Fruit fly (Drosophila melanogaster) ovary, adult (tissue): Measurements from ENCODE around the gene ergic53.

Experiments used
- CG17801 ChIP-seq: fragments of 200-800 bp; optimal IDR thresholded peaks from 2 replicates; lab custom pipeline; 2019; ENCODE audit warnings: missing biosample characterization, mild to moderate bottlenecking, missing genetic modification characterization, moderate library complexity; ENCODE audit not compliant: partially characterized antibody

Gene ergic53

dm6 chr3L:8560637-8561036 is 25.9 kb downstream of the ergic53 start:
- no peak for TF ChIP-seq CG17801 (GFP tag; lab: Kevin White, UChicago)

DNA sequence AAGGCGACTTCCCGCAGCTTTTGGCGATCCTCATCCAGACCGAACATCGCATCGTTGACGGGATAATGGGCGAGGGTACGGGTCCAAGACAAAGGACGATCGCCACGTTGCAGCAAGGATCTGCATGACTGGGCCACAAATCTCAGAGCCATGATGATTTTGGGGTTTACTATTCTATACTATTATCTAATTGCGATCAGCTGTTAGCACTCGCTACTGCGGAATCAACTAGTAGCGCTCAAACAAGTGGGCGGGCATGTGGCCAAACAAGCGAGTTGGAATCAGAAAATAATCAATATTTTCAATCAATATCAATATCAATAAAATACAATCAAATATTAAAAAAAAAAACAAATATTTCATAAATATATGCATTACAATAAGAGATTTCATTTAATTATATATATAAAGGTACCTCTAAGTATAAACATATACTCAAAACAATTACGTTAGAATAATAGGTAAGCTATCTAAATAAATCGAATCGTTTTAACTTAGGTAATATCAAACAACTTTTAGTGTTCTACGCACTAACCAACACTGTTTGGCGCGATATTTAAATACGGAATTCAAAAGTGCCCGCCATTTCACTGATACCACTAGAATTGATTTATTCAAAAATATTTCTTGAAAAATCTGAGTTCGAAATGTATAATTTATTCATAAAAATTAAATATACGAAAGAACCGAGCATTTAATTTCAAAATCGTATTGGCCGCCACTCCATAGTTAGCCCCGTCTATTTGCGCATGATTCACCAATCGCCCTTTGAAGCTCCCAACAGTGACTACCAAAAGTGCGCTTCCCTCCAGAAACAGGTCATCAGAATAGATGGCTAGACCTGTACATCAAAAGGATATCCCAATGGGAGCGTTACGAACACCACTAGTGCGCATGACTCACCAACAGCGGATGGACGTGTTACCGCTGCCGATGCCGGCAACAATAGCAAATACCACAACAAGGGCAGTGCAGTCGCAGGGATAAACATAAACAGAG is 41.4 kb downstream of the ergic53 start, which contains the start of the genes CG6638 and CG43078:
Gene CG6638, minus strand, starts transcription at position 235 of the 999 bp plus-strand sequence.
Gene CG43078, plus strand, starts transcription at position 965 of the 999 bp plus-strand sequence.
- no peak for TF ChIP-seq CG17801 (GFP tag; lab: Kevin White, UChicago)

- no peak for TF ChIP-seq CG17801 (GFP tag; lab: Kevin White, UChicago)
These were observed 43.7 kb downstream of the ergic53 start for dm6 chr3L:8578470-8578869.

DNA sequence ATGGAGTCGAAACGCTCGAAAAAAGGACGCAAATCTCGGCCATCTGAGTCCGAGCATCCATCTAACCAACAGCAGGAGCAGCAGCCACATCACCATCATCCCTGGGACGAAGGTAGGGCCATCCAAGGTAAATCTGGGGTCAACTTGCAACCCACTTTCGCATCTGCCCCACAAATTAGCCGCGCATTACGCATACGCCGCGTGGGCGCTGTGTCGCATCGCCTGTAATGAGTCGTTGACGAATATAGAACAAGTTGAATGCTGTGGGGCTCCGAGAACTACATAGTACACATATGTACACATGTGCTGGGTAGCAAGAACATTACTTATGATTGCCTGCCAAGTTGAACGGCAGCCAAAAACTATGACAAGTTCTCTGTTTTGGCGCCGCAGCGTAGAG is 44.7 kb downstream of the ergic53 start:
- no peak for TF ChIP-seq CG17801 (GFP tag; lab: Kevin White, UChicago)

- TF ChIP-seq CG17801 (GFP tag; lab: Kevin White, UChicago), result no peak
These were observed 46.0 kb downstream of the ergic53 start for dm6 chr3L:8580780-8581179.

dm6 chr3L:8582105-8582707 is 47.4 kb downstream of the ergic53 start:
- no peak for TF ChIP-seq CG17801 (GFP tag; lab: Kevin White, UChicago)

dm6 chr3L:8584086-8584485 is 49.3 kb downstream of the ergic53 start:
- no peak for TF ChIP-seq CG17801 (GFP tag; lab: Kevin White, UChicago)
